Fruit fly (Drosophila melanogaster) whole organism, prepupa: Measurements from ENCODE around the gene Nrt.

Source experiments
- Blimp-1 ChIP-seq: fragments of 200-800 bp; sonication (Bioruptor generic); optimal IDR thresholded peaks from 3 replicates; lab custom pipeline; 2017; ENCODE audit warnings: missing biosample characterization, missing genetic modification characterization, mild to moderate bottlenecking, moderate library complexity, missing genetic modification reagents
- CG10631 ChIP-seq: fragments of 200-800 bp; sonication (Bioruptor generic); optimal IDR thresholded peaks from 2 replicates; lab custom pipeline; 2016; ENCODE audit warnings: missing biosample characterization, missing genetic modification characterization
- CG11294 ChIP-seq: fragments of 200-800 bp; sonication (Bioruptor generic); IDR thresholded peaks from 2 replicates; pipeline ENCODE4 v1.3.6; 2022; ENCODE audit warnings: missing biosample characterization, missing genetic modification characterization
- CG11762 ChIP-seq: fragments of 200-800 bp; sonication (Bioruptor generic); optimal IDR thresholded peaks from 3 replicates; lab custom pipeline; 2016; ENCODE audit warnings: missing biosample characterization, missing genetic modification characterization; ENCODE audit not compliant: insufficient read depth
- CG31627 ChIP-seq: fragments of 200-800 bp; sonication (Bioruptor generic); optimal IDR thresholded peaks from 3 replicates; lab custom pipeline; 2016; ENCODE audit warnings: missing biosample characterization, missing genetic modification characterization
- CG34406 ChIP-seq: fragments of 200-800 bp; sonication (Bioruptor generic); optimal IDR thresholded peaks from 3 replicates; lab custom pipeline; 2016; ENCODE audit warnings: missing biosample characterization, missing genetic modification characterization
- CG3919 ChIP-seq: fragments of 200-800 bp; sonication (Bioruptor generic); optimal IDR thresholded peaks from 3 replicates; lab custom pipeline; 2016; ENCODE audit warnings: missing biosample characterization, missing genetic modification characterization
- CG4318 ChIP-seq: fragments of 200-800 bp; sonication (Bioruptor generic); optimal IDR thresholded peaks from 3 replicates; lab custom pipeline; 2017; ENCODE audit warnings: missing biosample characterization, mild to moderate bottlenecking, missing genetic modification characterization
- CG6163 ChIP-seq: fragments of 200-800 bp; sonication (Bioruptor generic); IDR thresholded peaks from 3 replicates; pipeline ENCODE4 v1.3.6; 2022; ENCODE audit warnings: missing biosample characterization, missing genetic modification characterization
- CG6792 ChIP-seq: fragments of 200-800 bp; sonication (Bioruptor generic); optimal IDR thresholded peaks from 3 replicates; lab custom pipeline; 2016; ENCODE audit warnings: missing biosample characterization, missing genetic modification characterization
- CG6808 ChIP-seq: fragments of 200-800 bp; sonication (Bioruptor generic); optimal IDR thresholded peaks from 3 replicates; lab custom pipeline; 2017; ENCODE audit warnings: missing biosample characterization, missing genetic modification characterization, mild to moderate bottlenecking, moderate library complexity, missing genetic modification reagents
- CG6854 ChIP-seq: fragments of 200-800 bp; sonication (Bioruptor generic); optimal IDR thresholded peaks from 2 replicates; lab custom pipeline; 2017; ENCODE audit warnings: missing biosample characterization, mild to moderate bottlenecking, missing genetic modification characterization
- CG7368 ChIP-seq: fragments of 200-800 bp; sonication (Bioruptor generic); optimal IDR thresholded peaks from 3 replicates; lab custom pipeline; 2016; ENCODE audit warnings: missing biosample characterization, missing genetic modification characterization
- CG8119 ChIP-seq: fragments of 200-800 bp; sonication (Bioruptor generic); IDR thresholded peaks from 3 replicates; pipeline ENCODE4 v1.3.6; 2022; ENCODE audit warnings: missing biosample characterization, missing genetic modification characterization
- CG8319 ChIP-seq: fragments of 200-800 bp; sonication (Bioruptor generic); optimal IDR thresholded peaks from 3 replicates; lab custom pipeline; 2016; ENCODE audit warnings: missing biosample characterization, missing genetic modification characterization
- CG8632 ChIP-seq: fragments of 200-800 bp; sonication (Bioruptor generic); optimal IDR thresholded peaks from 3 replicates; lab custom pipeline; 2016; ENCODE audit warnings: missing biosample characterization, missing genetic modification characterization
- Eip75B ChIP-seq: fragments of 200-800 bp; sonication (Bioruptor generic); optimal IDR thresholded peaks from 3 replicates; lab custom pipeline; 2016; ENCODE audit warnings: missing biosample characterization, missing genetic modification characterization
- Eip78C ChIP-seq: fragments of 200-800 bp; sonication (Bioruptor generic); peaks from one replicate; lab custom pipeline; 2016; ENCODE audit warnings: missing biosample characterization, missing genetic modification characterization
- Eip93F ChIP-seq: fragments of 200-800 bp; sonication (Bioruptor generic); optimal IDR thresholded peaks from 2 replicates; lab custom pipeline; 2016; ENCODE audit warnings: missing biosample characterization, mild to moderate bottlenecking, missing genetic modification characterization
- Ets21C ChIP-seq: fragments of 200-800 bp; sonication (Bioruptor generic); optimal IDR thresholded peaks from 3 replicates; lab custom pipeline; 2016; ENCODE audit warnings: missing biosample characterization, missing genetic modification characterization
- Hr38 ChIP-seq: sonication (Bioruptor generic); optimal IDR thresholded peaks from 2 replicates; lab custom pipeline; 2016; ENCODE audit warnings: missing biosample characterization, missing genetic modification characterization
- Hr39 ChIP-seq: fragments of 200-800 bp; sonication (Bioruptor generic); optimal IDR thresholded peaks from 2 replicates; lab custom pipeline; 2016; ENCODE audit warnings: missing biosample characterization, missing genetic modification characterization
- Hr4 ChIP-seq: fragments of 200-800 bp; sonication (Bioruptor generic); optimal IDR thresholded peaks from 3 replicates; lab custom pipeline; 2016; ENCODE audit warnings: missing biosample characterization, missing genetic modification characterization
- Lpt ChIP-seq: fragments of 200-800 bp; sonication (Bioruptor generic); optimal IDR thresholded peaks from 3 replicates; lab custom pipeline; 2016; ENCODE audit warnings: missing biosample characterization, missing genetic modification characterization
- OdsH ChIP-seq: fragments of 200-800 bp; sonication (Bioruptor generic); optimal IDR thresholded peaks from 3 replicates; lab custom pipeline; 2016; ENCODE audit warnings: missing biosample characterization, missing genetic modification characterization
- Smox ChIP-seq: fragments of 200-800 bp; sonication (Bioruptor generic); optimal IDR thresholded peaks from 3 replicates; lab custom pipeline; 2016; ENCODE audit warnings: missing biosample characterization, missing genetic modification characterization
- acj6 ChIP-seq: fragments of 200-800 bp; sonication (Bioruptor generic); optimal IDR thresholded peaks from 3 replicates; lab custom pipeline; 2016; ENCODE audit warnings: missing biosample characterization, missing genetic modification characterization
- cyc ChIP-seq: fragments of 200-800 bp; sonication (Bioruptor generic); optimal IDR thresholded peaks from 3 replicates; lab custom pipeline; 2016; ENCODE audit warnings: missing biosample characterization, missing genetic modification characterization
- fd59A ChIP-seq: fragments of 200-800 bp; sonication (Bioruptor generic); optimal IDR thresholded peaks from 2 replicates; lab custom pipeline; 2017; ENCODE audit warnings: missing biosample characterization, mild to moderate bottlenecking, missing genetic modification characterization, missing genetic modification reagents
- fd85E ChIP-seq: fragments of 200-800 bp; sonication (Bioruptor generic); optimal IDR thresholded peaks from 3 replicates; lab custom pipeline; 2016; ENCODE audit warnings: missing biosample characterization, missing genetic modification characterization
- fkh ChIP-seq: fragments of 200-800 bp; sonication (Bioruptor generic); optimal IDR thresholded peaks from 3 replicates; lab custom pipeline; 2017; ENCODE audit warnings: missing biosample characterization, mild to moderate bottlenecking, missing genetic modification characterization, moderate library complexity
- net ChIP-seq: fragments of 200-800 bp; sonication (Bioruptor generic); optimal IDR thresholded peaks from 3 replicates; lab custom pipeline; 2016; ENCODE audit warnings: missing biosample characterization, missing genetic modification characterization
- pdm3 ChIP-seq: fragments of 200-800 bp; sonication (Bioruptor generic); optimal IDR thresholded peaks from 3 replicates; lab custom pipeline; 2016; ENCODE audit warnings: missing biosample characterization, missing genetic modification characterization
- ss ChIP-seq, 2 experiments: fragments of 200-800 bp; sonication (Bioruptor generic); optimal IDR thresholded peaks; 2 replicates in 1 of 2; 3 replicates in 1 of 2; lab custom pipeline; 2017 to 2018; ENCODE audit warnings: mild to moderate bottlenecking in 2 of 2, missing biosample characterization in 2 of 2, missing genetic modification characterization in 2 of 2, moderate library complexity in 1 of 2
- svp ChIP-seq: fragments of 200-800 bp; sonication (Bioruptor generic); peaks from one replicate; lab custom pipeline; 2016; ENCODE audit warnings: missing biosample characterization, missing genetic modification characterization
- topi ChIP-seq: fragments of 200-800 bp; sonication (Bioruptor generic); optimal IDR thresholded peaks from 3 replicates; lab custom pipeline; 2016; ENCODE audit warnings: missing biosample characterization, missing genetic modification characterization
- vri ChIP-seq: fragments of 200-800 bp; sonication (Bioruptor generic); optimal IDR thresholded peaks from 3 replicates; lab custom pipeline; 2016; ENCODE audit warnings: missing biosample characterization, mild to moderate bottlenecking, missing genetic modification characterization

Nrt gene

dm6 chr3L:16762203-16762997 lies 3.5 kb upstream of the Nrt start (continued):
- TF ChIP-seq CG4318 (peak; percentile 45), fkh (GFP tag; lab: Kevin White, UChicago) (no peak), CG7368 (GFP tag; lab: Kevin White, UChicago) (peak; percentile 33), Hr38 (GFP tag; lab: Kevin White, UChicago) (no peak), Hr39 (GFP tag; lab: Kevin White, UChicago) (no peak), CG34406 (GFP tag; lab: Kevin White, UChicago) (peak; percentile 58), Eip93F (no peak), topi (GFP tag; lab: Kevin White, UChicago) (no peak), Smox (GFP tag; lab: Kevin White, UChicago) (peak; percentile 46), CG31627 (GFP tag; lab: Kevin White, UChicago) (no peak), CG6854 (GFP tag; lab: Kevin White, UChicago) (no peak), ss (GFP tag; optimal IDR thresholded peaks at IDR 0.05; lab: Kevin White, UChicago) (peak; percentile 43 to 74), Eip78C (GFP tag; lab: Kevin White, UChicago) (peak; percentile 92), vri (GFP tag; lab: Kevin White, UChicago) (no peak), Blimp-1 (GFP tag; lab: Kevin White, UChicago) (no peak), Eip75B (peak; percentile 48), fd85E (no peak), OdsH (peak; percentile 67), pdm3 (peak; percentile 69), CG8632 (peak; percentile 64), Ets21C (GFP tag; lab: Kevin White, UChicago) (no peak), CG6808 (GFP tag; lab: Kevin White, UChicago) (peak; percentile 65), Lpt (GFP tag; lab: Kevin White, UChicago) (no peak), CG3919 (peak; percentile 43), CG8119 (GFP tag; lab: Robert Waterston, UW) (peak; percentile 88), CG11762 (GFP tag; lab: Kevin White, UChicago) (peak; percentile 23), Hr4 (peak; percentile 58), net (GFP tag; lab: Kevin White, UChicago) (peak; percentile 58), svp (GFP tag; lab: Kevin White, UChicago) (peak; percentile 71), CG8319 (GFP tag; lab: Kevin White, UChicago) (no peak), CG6163 (peak; percentile 70; the same call in 2 of the 3 replicates), CG11294 (GFP tag; lab: Robert Waterston, UW) (no peak), fd59A (peak; percentile 55)

DNA sequence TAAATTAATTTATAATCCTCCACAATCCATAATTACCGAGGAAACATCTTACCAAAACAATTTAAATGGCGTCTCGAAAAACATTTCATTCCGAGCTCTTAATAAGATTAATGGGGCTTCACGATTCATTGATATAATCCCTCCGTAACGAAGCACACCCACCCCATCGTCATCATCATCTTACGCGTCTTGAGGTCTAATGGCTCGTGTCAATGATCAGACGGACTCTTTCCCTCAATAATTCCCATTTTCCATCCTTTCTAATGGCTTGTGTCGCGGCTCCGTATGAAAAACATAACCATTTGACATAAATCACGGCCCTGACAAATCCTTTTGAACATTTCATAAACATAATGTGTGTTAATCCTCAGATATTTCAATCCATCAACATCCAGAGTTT lies 1.0 kb downstream of the Nrt start:
- TF ChIP-seq CG7368 (GFP tag; lab: Kevin White, UChicago): no peak
- TF ChIP-seq CG11762 (GFP tag; lab: Kevin White, UChicago): no peak
- TF ChIP-seq CG10631 (GFP tag; lab: Kevin White, UChicago): no peak
- no peak for TF ChIP-seq CG6792 (GFP tag; lab: Kevin White, UChicago)
- no peak for TF ChIP-seq vri (GFP tag; lab: Kevin White, UChicago)
- TF ChIP-seq cyc (GFP tag; lab: Kevin White, UChicago): no peak
- no peak for TF ChIP-seq Ets21C (GFP tag; lab: Kevin White, UChicago)
- no peak for TF ChIP-seq fkh (GFP tag; lab: Kevin White, UChicago)
- no peak for TF ChIP-seq acj6
- no peak for TF ChIP-seq Blimp-1 (GFP tag; lab: Kevin White, UChicago)
- no peak for TF ChIP-seq topi (GFP tag; lab: Kevin White, UChicago)
